Fruit fly (Drosophila melanogaster): ENCODE results near the gene poe.

The poe gene

DNA sequence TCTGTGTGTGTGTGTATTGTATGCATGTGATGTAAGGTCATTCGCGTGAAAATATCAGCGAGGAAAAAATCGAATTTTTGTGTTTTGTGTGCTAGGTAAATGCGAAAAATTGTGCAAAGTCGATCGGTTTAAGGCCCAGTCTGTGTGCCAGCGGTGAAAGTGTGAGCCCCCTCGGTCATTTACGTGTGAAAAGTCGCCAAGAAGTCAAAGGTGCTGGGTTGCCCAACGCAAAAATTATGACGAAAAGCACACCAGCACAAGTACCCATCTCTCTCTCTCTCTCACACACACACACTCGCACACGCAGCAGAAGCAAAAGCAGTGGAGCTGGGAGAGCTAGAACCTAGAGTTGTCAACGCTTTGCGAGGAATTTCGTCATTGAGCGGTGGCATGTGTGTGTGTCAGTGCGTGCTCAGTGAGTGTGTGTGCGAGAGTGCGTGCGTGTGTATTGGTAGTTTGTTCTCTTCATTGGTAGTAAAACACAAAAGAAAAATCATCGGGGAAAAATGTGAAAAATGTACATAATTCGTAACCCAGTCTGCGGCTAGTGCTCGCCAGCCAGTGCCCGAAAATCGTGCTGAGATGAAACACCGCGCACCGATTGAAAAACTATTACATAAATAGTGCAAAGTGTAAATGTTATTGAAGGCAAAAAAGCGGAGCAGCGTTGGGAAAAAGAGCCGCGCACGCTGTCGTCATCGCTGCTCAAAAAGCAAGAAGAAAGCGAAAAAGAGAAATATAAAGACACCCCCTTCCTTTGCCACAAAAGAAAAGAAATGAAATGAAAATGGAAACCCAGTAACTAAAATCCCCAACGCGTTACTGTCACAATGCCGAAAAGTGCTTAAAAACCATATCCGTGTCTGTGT lies 12.2 kb upstream of the poe start (continued):
- TF ChIP-seq CG10669 (GFP tag; optimal IDR thresholded peaks at IDR 0.05) (no peak), OdsH (GFP tag; optimal IDR thresholded peaks at IDR 0.05) (no peak), CG3919 (GFP tag; optimal IDR thresholded peaks at IDR 0.05) (peak; percentile 6), acj6 (GFP tag; optimal IDR thresholded peaks at IDR 0.05) (no peak), cyc (GFP tag; optimal IDR thresholded peaks at IDR 0.05) (no peak), CG31627 (GFP tag; optimal IDR thresholded peaks at IDR 0.05) (no peak), net (GFP tag; optimal IDR thresholded peaks at IDR 0.05) (peak; percentile 30), CG16779 (tag; optimal IDR thresholded peaks at IDR 0.05) (no peak), CG11902 (GFP tag; optimal IDR thresholded peaks at IDR 0.05) (no peak), pdm3 (GFP tag; optimal IDR thresholded peaks at IDR 0.05) (no peak), dac (GFP tag; optimal IDR thresholded peaks at IDR 0.05) (no peak), esn (GFP tag; optimal IDR thresholded peaks at IDR 0.05) (no peak), Ets96B (tag; optimal IDR thresholded peaks at IDR 0.05) (no peak), Sox15 (GFP tag; optimal IDR thresholded peaks at IDR 0.05) (no peak), CG6163 (GFP tag; IDR thresholded peaks at IDR 0.05) (peak; percentile 37; the same call in 2 of the 3 replicates), vri (GFP tag; optimal IDR thresholded peaks at IDR 0.05) (peak; percentile 93), CG6854 (GFP tag; optimal IDR thresholded peaks at IDR 0.05) (peak; percentile 28), CG4318 (GFP tag; optimal IDR thresholded peaks at IDR 0.05) (no peak), CG32006 (GFP tag; optimal IDR thresholded peaks at IDR 0.05) (no peak), topi (GFP tag; optimal IDR thresholded peaks at IDR 0.05) (no peak), dsx (GFP tag; optimal IDR thresholded peaks at IDR 0.05; ENCODE audit: poor library complexity, severe bottlenecking) (peak; percentile 26), Eip75B (GFP tag; optimal IDR thresholded peaks at IDR 0.05) (no peak), CG1621 (tag; optimal IDR thresholded peaks at IDR 0.05) (no peak), CG10631 (GFP tag; optimal IDR thresholded peaks at IDR 0.05) (no peak), CG7368 (GFP tag; optimal IDR thresholded peaks at IDR 0.05) (no peak), Eip93F (GFP tag; optimal IDR thresholded peaks at IDR 0.05) (no peak), CG11762 (GFP tag; optimal IDR thresholded peaks at IDR 0.05; ENCODE audit: insufficient read depth) (no peak)

DNA sequence CACCGCTTCAGTTG lies 11.8 kb upstream of the poe start, which contains the start of gene Bsg:
Bsg (plus strand) TSS at position 8 of the 14 bp plus-strand sequence.
- TF ChIP-seq Sox14 (GFP tag; optimal IDR thresholded peaks at IDR 0.05) (no peak), CG10669 (GFP tag; optimal IDR thresholded peaks at IDR 0.05) (no peak), CG8319 (GFP tag; optimal IDR thresholded peaks at IDR 0.05) (no peak), Eip75B (GFP tag; optimal IDR thresholded peaks at IDR 0.05) (no peak), Ets21C (GFP tag; optimal IDR thresholded peaks at IDR 0.05) (no peak), cyc (GFP tag; optimal IDR thresholded peaks at IDR 0.05) (no peak), Eip93F (GFP tag; optimal IDR thresholded peaks at IDR 0.05) (no peak), Lpt (GFP tag; optimal IDR thresholded peaks at IDR 0.05) (no peak), salr (GFP tag; optimal IDR thresholded peaks at IDR 0.05) (no peak), CG6276 (GFP tag; optimal IDR thresholded peaks at IDR 0.05) (no peak), CG6792 (GFP tag; optimal IDR thresholded peaks at IDR 0.05) (no peak), fd59A (GFP tag; optimal IDR thresholded peaks at IDR 0.05) (no peak), CG16779 (tag; optimal IDR thresholded peaks at IDR 0.05) (no peak), CG9139 (GFP tag; optimal IDR thresholded peaks at IDR 0.05) (no peak), Hr4 (GFP tag; optimal IDR thresholded peaks at IDR 0.05) (no peak)

DNA sequence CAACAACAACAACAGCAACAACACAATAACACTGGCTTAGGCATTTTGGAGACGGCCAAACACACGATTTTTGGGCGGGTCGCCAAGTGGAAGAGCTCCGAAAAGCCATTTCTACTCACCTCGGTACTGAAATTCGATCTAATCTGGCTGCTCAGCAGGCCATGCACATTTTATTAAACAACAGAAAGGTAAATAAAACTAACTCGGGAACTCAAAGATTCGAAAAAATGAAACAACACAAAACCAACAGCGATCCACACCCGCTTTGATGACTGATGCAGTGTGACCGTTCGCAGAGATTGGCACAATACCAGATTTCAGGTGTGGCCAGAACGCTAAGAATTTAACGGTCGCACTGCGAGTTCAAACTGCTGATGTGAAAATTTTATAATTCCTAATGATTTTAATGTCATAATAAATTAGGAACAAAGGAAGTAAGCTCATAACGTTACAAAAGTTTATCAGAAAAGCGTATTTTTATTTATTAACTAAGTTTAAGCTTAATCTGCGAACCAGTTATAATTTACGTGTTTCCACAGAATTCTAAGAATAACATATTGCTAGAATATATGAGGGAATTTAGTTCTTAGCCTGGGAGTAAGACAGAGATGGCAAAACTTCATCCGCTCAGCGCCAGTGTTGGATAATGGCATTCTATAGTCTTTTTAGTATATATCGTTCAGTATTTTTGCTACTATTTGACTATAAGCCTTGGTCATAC lies 11.4 kb upstream of the poe start, which contains the start of gene Mcr:
Mcr (minus strand) TSS at position 291 of the 721 bp plus-strand sequence.
- peak; percentile 22; the same call in 1 of the 3 replicates for TF ChIP-seq CG6163 (GFP tag; IDR thresholded peaks at IDR 0.05)
- no peak for TF ChIP-seq ss (GFP tag; optimal IDR thresholded peaks at IDR 0.05)
- no peak for TF ChIP-seq CG1621 (tag; optimal IDR thresholded peaks at IDR 0.05)
- TF ChIP-seq eg (GFP tag; IDR thresholded peaks at IDR 0.05), result no peak
- TF ChIP-seq CG15336 (GFP tag; IDR thresholded peaks at IDR 0.05), result no peak
- no peak for TF ChIP-seq CG9139 (GFP tag; optimal IDR thresholded peaks at IDR 0.05)
- TF ChIP-seq CG7368 (GFP tag; optimal IDR thresholded peaks at IDR 0.05), result no peak
- TF ChIP-seq CG32006 (GFP tag; optimal IDR thresholded peaks at IDR 0.05), result no peak
- no peak for TF ChIP-seq Ets21C (GFP tag; optimal IDR thresholded peaks at IDR 0.05)
- no peak for TF ChIP-seq Sox102F (GFP tag; optimal IDR thresholded peaks at IDR 0.05)
- no peak for TF ChIP-seq CG6808 (GFP tag; optimal IDR thresholded peaks at IDR 0.05)
- TF ChIP-seq esn (GFP tag; optimal IDR thresholded peaks at IDR 0.05), result no peak
- no peak for TF ChIP-seq CG34406 (GFP tag; optimal IDR thresholded peaks at IDR 0.05)
- TF ChIP-seq CG8119 (GFP tag; IDR thresholded peaks at IDR 0.05), result no peak
- peak; percentile 56 for TF ChIP-seq Eip78C (GFP tag)
- TF ChIP-seq svp (GFP tag), result no peak
- no peak for TF ChIP-seq acj6 (GFP tag; optimal IDR thresholded peaks at IDR 0.05)
- no peak for TF ChIP-seq OdsH (GFP tag; optimal IDR thresholded peaks at IDR 0.05)
- no peak for TF ChIP-seq CG3919 (GFP tag; optimal IDR thresholded peaks at IDR 0.05)
- TF ChIP-seq CG6854 (GFP tag; optimal IDR thresholded peaks at IDR 0.05), result peak; percentile 41
- TF ChIP-seq Hr39 (GFP tag; optimal IDR thresholded peaks at IDR 0.05), result no peak

All from whole organism, prepupa.